Fruit fly (Drosophila melanogaster) whole organism, embryonic: ENCODE results near the gene ftz-f1.

Source experiments
- Antp ChIP-seq: fragments of 200-800 bp; sonication (Bioruptor generic); optimal IDR thresholded peaks from 3 replicates; lab custom pipeline; 2016; ENCODE audit warnings: missing biosample characterization, missing genetic modification characterization
- Atf-2 ChIP-seq: fragments of 200-800 bp; sonication (Bioruptor generic); optimal IDR thresholded peaks from 2 replicates; lab custom pipeline; 2016; ENCODE audit warnings: missing biosample characterization, missing genetic modification characterization
- CG11696 ChIP-seq: fragments of 200-800 bp; sonication (Bioruptor generic); IDR thresholded peaks from 2 replicates; pipeline ENCODE4 v1.3.6; 2022; ENCODE audit warnings: missing biosample characterization, missing genetic modification characterization
- CG12104 ChIP-seq: fragments of 200-800 bp; sonication (Bioruptor generic); optimal IDR thresholded peaks from 3 replicates; lab custom pipeline; 2016; ENCODE audit warnings: missing biosample characterization, missing genetic modification characterization
- CG14965 ChIP-seq: fragments of 200-800 bp; sonication (Bioruptor generic); optimal IDR thresholded peaks from 2 replicates; lab custom pipeline; 2016; ENCODE audit warnings: missing biosample characterization, missing genetic modification characterization, borderline replicate concordance
- CG15601 ChIP-seq: fragments of 200-800 bp; sonication (Bioruptor generic); optimal IDR thresholded peaks from 3 replicates; lab custom pipeline; 2019; ENCODE audit warnings: missing biosample characterization, mild to moderate bottlenecking, missing genetic modification characterization, moderate library complexity
- CG2116 ChIP-seq: fragments of 200-800 bp; sonication (Bioruptor generic); optimal IDR thresholded peaks from 3 replicates; lab custom pipeline; 2018; ENCODE audit warnings: missing biosample characterization, mild to moderate bottlenecking, missing genetic modification characterization
- CG2875 ChIP-seq: fragments of 200-800 bp; sonication (Bioruptor generic); optimal IDR thresholded peaks from 2 replicates; lab custom pipeline; 2017; ENCODE audit warnings: missing biosample characterization, mild to moderate bottlenecking, missing genetic modification characterization, missing genetic modification reagents
- CG30403 ChIP-seq: fragments of 200-800 bp; sonication (Bioruptor generic); optimal IDR thresholded peaks from 3 replicates; lab custom pipeline; 2016; ENCODE audit warnings: missing biosample characterization, missing genetic modification characterization
- CG30431 ChIP-seq: fragments of 200-800 bp; sonication (Bioruptor generic); optimal IDR thresholded peaks from 2 replicates; lab custom pipeline; 2017; ENCODE audit warnings: missing biosample characterization, missing genetic modification characterization
- CG34376 ChIP-seq: fragments of 200-800 bp; sonication (Bioruptor generic); optimal IDR thresholded peaks from 2 replicates; lab custom pipeline; 2018; ENCODE audit warnings: missing biosample characterization, mild to moderate bottlenecking, missing genetic modification characterization
- CG3726 ChIP-seq: fragments of 200-800 bp; sonication (Bioruptor generic); IDR thresholded peaks from 3 replicates; pipeline ENCODE4, ENCODE4 v1.3.6; 2022; ENCODE audit warnings: missing biosample characterization, missing genetic modification characterization
- CG4282 ChIP-seq: fragments of 200-800 bp; sonication (Bioruptor generic); optimal IDR thresholded peaks from 2 replicates; lab custom pipeline; 2016; ENCODE audit warnings: missing biosample characterization, missing genetic modification characterization
- CG5953 ChIP-seq: fragments of 200-800 bp; sonication (Bioruptor generic); IDR thresholded peaks from 2 replicates; pipeline ENCODE4 v1.3.6; 2022; ENCODE audit warnings: missing biosample characterization, missing genetic modification characterization
- CG7271 ChIP-seq: fragments of 200-800 bp; sonication (Bioruptor generic); optimal IDR thresholded peaks from 2 replicates; lab custom pipeline; 2018; ENCODE audit warnings: missing biosample characterization, mild to moderate bottlenecking, missing genetic modification characterization, moderate library complexity
- CG9797 ChIP-seq: fragments of 200-800 bp; sonication (Bioruptor generic); optimal IDR thresholded peaks from 3 replicates; lab custom pipeline; 2018; ENCODE audit warnings: missing biosample characterization, mild to moderate bottlenecking, missing genetic modification characterization
- Dbx ChIP-seq: fragments of 200-800 bp; sonication (Bioruptor generic); IDR thresholded peaks from 3 replicates; pipeline ENCODE4 v1.3.6; 2022; ENCODE audit warnings: missing biosample characterization, missing genetic modification characterization
- Dp ChIP-seq: fragments of 200-800 bp; sonication (Bioruptor generic); optimal IDR thresholded peaks from 2 replicates; lab custom pipeline; 2018; ENCODE audit warnings: missing biosample characterization, mild to moderate bottlenecking, missing genetic modification characterization, moderate library complexity
- E2f1 ChIP-seq: fragments of 200-800 bp; sonication (Bioruptor generic); IDR thresholded peaks from 2 replicates; pipeline ENCODE4 v1.3.6; 2022; ENCODE audit warnings: missing biosample characterization, missing genetic modification characterization
- ERR ChIP-seq: fragments of 200-800 bp; sonication (Bioruptor generic); optimal IDR thresholded peaks from 2 replicates; lab custom pipeline; 2016; ENCODE audit warnings: missing biosample characterization, missing genetic modification characterization
- HmgZ ChIP-seq: fragments of 200-800 bp; sonication (Bioruptor generic); optimal IDR thresholded peaks from 2 replicates; lab custom pipeline; 2018; ENCODE audit warnings: missing biosample characterization, mild to moderate bottlenecking, missing genetic modification characterization
- MESR4 ChIP-seq: fragments of 200-800 bp; sonication (Bioruptor generic); optimal IDR thresholded peaks from 2 replicates; lab custom pipeline; 2018; ENCODE audit warnings: missing biosample characterization, mild to moderate bottlenecking, missing genetic modification characterization, moderate library complexity
- Neu2 ChIP-seq: fragments of 200-800 bp; sonication (Bioruptor generic); optimal IDR thresholded peaks from 3 replicates; lab custom pipeline; 2016; ENCODE audit warnings: missing biosample characterization, missing genetic modification characterization, borderline replicate concordance
- Nf-YC ChIP-seq: fragments of 200-800 bp; optimal IDR thresholded peaks from 3 replicates; lab custom pipeline; 2019; ENCODE audit warnings: missing biosample characterization, mild to moderate bottlenecking, missing genetic modification characterization, moderate library complexity
- Oli ChIP-seq: fragments of 200-800 bp; sonication (Bioruptor generic); optimal IDR thresholded peaks from 2 replicates; lab custom pipeline; 2018; ENCODE audit warnings: missing biosample characterization, mild to moderate bottlenecking, missing genetic modification characterization, moderate library complexity
- Rfx ChIP-seq: fragments of 200-800 bp; sonication (Bioruptor generic); IDR thresholded peaks from 2 replicates; pipeline ENCODE4 v1.3.6; 2022; ENCODE audit warnings: missing biosample characterization, missing genetic modification characterization
- Ssrp ChIP-seq: fragments of 200-800 bp; sonication (Bioruptor generic); optimal IDR thresholded peaks from 2 replicates; lab custom pipeline; 2018; ENCODE audit warnings: missing biosample characterization, mild to moderate bottlenecking, missing genetic modification characterization, moderate library complexity
- amos ChIP-seq: fragments of 200-800 bp; sonication (Bioruptor generic); IDR thresholded peaks from 2 replicates; pipeline ENCODE4 v1.3.6; 2022; ENCODE audit warnings: missing biosample characterization, missing genetic modification characterization; ENCODE audit not compliant: partially characterized antibody
- ase ChIP-seq: fragments of 200-800 bp; sonication (Bioruptor generic); IDR thresholded peaks from 3 replicates; pipeline ENCODE4 v1.3.6; 2022; ENCODE audit warnings: missing biosample characterization, missing genetic modification characterization
- bcd ChIP-seq: fragments of 200-800 bp; sonication (Bioruptor generic); optimal IDR thresholded peaks from 2 replicates; lab custom pipeline; 2017; ENCODE audit warnings: missing biosample characterization, mild to moderate bottlenecking, missing genetic modification characterization
- cas ChIP-seq: fragments of 200-800 bp; sonication (Bioruptor generic); IDR thresholded peaks from 2 replicates; pipeline ENCODE4 v1.3.6; 2022; ENCODE audit warnings: missing biosample characterization, missing genetic modification characterization
- cg ChIP-seq: fragments of 200-800 bp; sonication (Bioruptor generic); optimal IDR thresholded peaks from 3 replicates; lab custom pipeline; 2019; ENCODE audit warnings: missing biosample characterization, mild to moderate bottlenecking, missing genetic modification characterization, moderate library complexity
- chm ChIP-seq: fragments of 200-800 bp; sonication (Bioruptor generic); IDR thresholded peaks from 2 replicates; pipeline ENCODE4 v1.3.6; 2022; ENCODE audit warnings: missing biosample characterization, missing genetic modification characterization
- gsb ChIP-seq: fragments of 200-800 bp; sonication (Bioruptor generic); IDR thresholded peaks from 2 replicates; pipeline ENCODE4 v1.3.6; 2022; ENCODE audit warnings: missing biosample characterization, missing genetic modification characterization
- hbn ChIP-seq: fragments of 200-800 bp; sonication (Bioruptor generic); IDR thresholded peaks from 2 replicates; pipeline ENCODE4 v1.3.6; 2022; ENCODE audit warnings: missing biosample characterization, missing genetic modification characterization; ENCODE audit not compliant: partially characterized antibody
- her ChIP-seq: fragments of 200-800 bp; sonication (Bioruptor generic); optimal IDR thresholded peaks from 2 replicates; lab custom pipeline; 2016; ENCODE audit warnings: missing biosample characterization, missing genetic modification characterization
- inv ChIP-seq: fragments of 200-800 bp; sonication (Bioruptor generic); IDR thresholded peaks from 2 replicates; pipeline ENCODE4 v1.3.6; 2022; ENCODE audit warnings: missing biosample characterization, missing genetic modification characterization; ENCODE audit not compliant: partially characterized antibody
- klu ChIP-seq: fragments of 200-800 bp; sonication (Bioruptor generic); IDR thresholded peaks from 2 replicates; pipeline ENCODE4 v1.3.6; 2022; ENCODE audit warnings: missing biosample characterization, missing genetic modification characterization
- lbe ChIP-seq: fragments of 200-800 bp; sonication (Bioruptor generic); optimal IDR thresholded peaks from 2 replicates; lab custom pipeline; 2016; ENCODE audit warnings: missing biosample characterization, mild to moderate bottlenecking, missing genetic modification characterization
- lov ChIP-seq, 2 experiments: fragments of 200-800 bp in 1 of 2; fragments of >200 bp in 1 of 2; sonication (Bioruptor generic) in 1 of 2; IDR thresholded peaks in 1 of 2; optimal IDR thresholded peaks in 1 of 2; 2 replicates in 1 of 2; 3 replicates in 1 of 2; pipeline versions ENCODE4 v1.3.6 to Lab custom; 2017 to 2022; ENCODE audit warnings: missing biosample characterization in 1 of 2, missing genetic modification characterization in 1 of 2
- pan ChIP-seq, 4 experiments: fragments of >200 bp in 3 of 4; fragments of 200-800 bp in 1 of 4; sonication (Bioruptor generic) in 1 of 4; optimal IDR thresholded peaks in 3 of 4; IDR thresholded peaks in 1 of 4; 2 replicates each; pipeline versions ENCODE4 v1.3.6 to Lab custom; 2017 to 2022; ENCODE audit warnings: missing biosample characterization in 2 of 4, missing genetic modification characterization in 2 of 4, mixed read lengths in 1 of 4
- pb ChIP-seq: fragments of 200-800 bp; sonication (Bioruptor generic); optimal IDR thresholded peaks from 3 replicates; lab custom pipeline; 2016; ENCODE audit warnings: missing biosample characterization, missing genetic modification characterization
- seq ChIP-seq: fragments of 200-800 bp; sonication (Bioruptor generic); IDR thresholded peaks from 2 replicates; pipeline ENCODE4 v1.3.6; 2022; ENCODE audit warnings: missing biosample characterization, missing genetic modification characterization
- ssp ChIP-seq: fragments of 200-800 bp; sonication (Bioruptor generic); IDR thresholded peaks from 2 replicates; pipeline ENCODE4 v1.3.6; 2022; ENCODE audit warnings: missing biosample characterization, missing genetic modification characterization
- tap ChIP-seq: fragments of 200-800 bp; optimal IDR thresholded peaks from 3 replicates; lab custom pipeline; 2019; ENCODE audit warnings: missing biosample characterization, mild to moderate bottlenecking, missing genetic modification characterization, moderate library complexity
- tgo ChIP-seq: fragments of 200-800 bp; sonication (Bioruptor generic); IDR thresholded peaks from 3 replicates; pipeline ENCODE4 v1.3.6; 2022; ENCODE audit warnings: missing biosample characterization, missing genetic modification characterization
- tio ChIP-seq: fragments of 200-800 bp; sonication (Bioruptor generic); optimal IDR thresholded peaks from 2 replicates; lab custom pipeline; 2017; ENCODE audit warnings: missing biosample characterization, missing genetic modification characterization, inconsistent platforms
- vfl ChIP-seq: fragments of 200-800 bp; sonication (Bioruptor generic); optimal IDR thresholded peaks from 2 replicates; lab custom pipeline; 2016; ENCODE audit warnings: missing biosample characterization, missing genetic modification characterization
- zfh1 ChIP-seq: fragments of 200-800 bp; sonication (Bioruptor generic); IDR thresholded peaks from 3 replicates; pipeline ENCODE4 v1.3.6; 2022; ENCODE audit warnings: missing biosample characterization, missing genetic modification characterization
- zfh2 ChIP-seq: fragments of 200-800 bp; sonication (Bioruptor generic); optimal IDR thresholded peaks from 2 replicates; lab custom pipeline; 2016; ENCODE audit warnings: missing biosample characterization, missing genetic modification characterization

Gene ftz-f1

dm6 chr3L:18801194-18801695, at the start of gene ftz-f1 (continued):
- TF ChIP-seq inv (GFP tag; lab: Robert Waterston, UW) (peak; percentile 79), pb (GFP tag; lab: Kevin White, UChicago) (no peak), tio (no peak), zfh2 (GFP tag; lab: Kevin White, UChicago) (no peak), CG5953 (GFP tag; lab: Robert Waterston, UW) (no peak), Ssrp (tag; lab: Kevin White, UChicago) (no peak), cg (GFP tag; lab: Kevin White, UChicago) (peak; percentile 89), CG14965 (GFP tag; lab: Kevin White, UChicago) (no peak), zfh1 (GFP tag; lab: Robert Waterston, UW) (no peak), HmgZ (tag; lab: Kevin White, UChicago) (peak; percentile 90), klu (no peak), ERR (GFP tag; lab: Kevin White, UChicago) (peak; percentile 1), Dbx (GFP tag; lab: Robert Waterston, UW) (0 out of 3 replicates have a peak, but pooled peaks have one; percentile 53), CG15601 (tag; lab: Kevin White, UChicago) (no peak), cas (GFP tag; lab: Robert Waterston, UW) (no peak), CG2875 (no peak), CG30403 (GFP tag; lab: Kevin White, UChicago) (peak; percentile 3), CG2116 (GFP tag; lab: Kevin White, UChicago) (peak; percentile 57), tap (tag; lab: Kevin White, UChicago) (no peak), chm (peak; percentile 70; the same call in 1 of the 2 replicates), lov (optimal IDR thresholded peaks at IDR 0.05; lab: Kevin White, UChicago) (no peak), lov (GFP tag; IDR thresholded peaks at IDR 0.05; lab: Robert Waterston, UW) (peak; percentile 64; the same call in 1 of the 3 replicates), tgo (GFP tag; lab: Robert Waterston, UW) (no peak), amos (peak; percentile 93; the same call in 1 of the 2 replicates), CG34376 (peak; percentile 90), CG3726 (GFP tag; lab: Robert Waterston, UW) (no peak; the same call in 2 of the 3 replicates), bcd (GFP tag; lab: Kevin White, UChicago) (no peak), ase (GFP tag; lab: Robert Waterston, UW) (no peak), MESR4 (GFP tag; lab: Kevin White, UChicago) (no peak), hbn (GFP tag; lab: Robert Waterston, UW) (peak; percentile 77), CG12104 (GFP tag; lab: Kevin White, UChicago) (no peak), lbe (GFP tag; lab: Kevin White, UChicago) (peak; percentile 19), ssp (GFP tag; lab: Robert Waterston, UW) (no peak), Nf-YC (tag; lab: Kevin White, UChicago) (no peak), Neu2 (no peak), seq (no peak), CG30431 (GFP tag; lab: Kevin White, UChicago) (no peak), Oli (tag; lab: Kevin White, UChicago) (no peak), vfl (GFP tag; lab: Kevin White, UChicago) (no peak), CG11696 (GFP tag; lab: Robert Waterston, UW) (no peak), CG9797 (GFP tag; lab: Kevin White, UChicago) (peak; percentile 16), Antp (GFP tag; lab: Kevin White, UChicago) (no peak), CG7271 (tag; lab: Kevin White, UChicago) (no peak), gsb (GFP tag; lab: Robert Waterston, UW) (no peak), her (peak; percentile 36), Dp (GFP tag; lab: Kevin White, UChicago) (peak; percentile 100), Rfx (GFP tag; lab: Robert Waterston, UW) (peak; percentile 73), CG4282 (GFP tag; lab: Kevin White, UChicago) (peak; percentile 9), pan (optimal IDR thresholded peaks at IDR 0.05; lab: Kevin White, UChicago) (no peak), pan (GFP tag; optimal IDR thresholded peaks at IDR 0.05 in 1 of 2, IDR thresholded peaks at IDR 0.05 in 1 of 2) (peak in 1 of 2 experiments; percentile 51), E2f1 (GFP tag; lab: Robert Waterston, UW) (peak; percentile 14; the same call in 1 of the 2 replicates), Atf-2 (no peak)
